Fruit fly (Drosophila melanogaster): Measurements from ENCODE around the gene Naa40.

Gene Naa40

DNA sequence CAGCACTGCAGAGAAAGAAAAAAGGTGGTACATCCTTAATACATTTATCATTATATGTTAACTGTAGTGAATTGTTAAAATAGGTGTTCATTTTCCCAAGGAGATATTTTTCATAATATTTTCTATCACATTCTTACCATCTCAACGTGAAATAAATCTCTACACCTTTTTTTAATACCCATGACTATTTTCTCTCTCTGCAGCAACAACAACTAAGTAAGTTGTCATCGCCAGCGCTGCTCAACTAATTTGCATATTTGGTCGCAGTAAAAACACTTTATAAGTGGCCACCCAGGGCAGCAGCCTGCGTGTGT, 34.3 kb downstream of the Naa40 start (continued):
- TF ChIP-seq CG6813 (GFP tag; optimal IDR thresholded peaks at IDR 0.05) (peak; percentile 25), lab (GFP tag; optimal IDR thresholded peaks at IDR 0.05) (no peak), CG7271 (tag; optimal IDR thresholded peaks at IDR 0.05) (no peak), Hr78 (GFP tag; optimal IDR thresholded peaks at IDR 0.05) (no peak), Neu2 (GFP tag; optimal IDR thresholded peaks at IDR 0.05; ENCODE audit: borderline replicate concordance) (no peak), Atf-2 (GFP tag; optimal IDR thresholded peaks at IDR 0.05) (peak; percentile 12), CG17328 (GFP tag; IDR thresholded peaks at IDR 0.05) (peak; percentile 43; the same call in 1 of the 2 replicates), otp (GFP tag; IDR thresholded peaks at IDR 0.05) (no peak), Gug (GFP tag; IDR thresholded peaks at IDR 0.05) (no peak), corto (GFP tag; optimal IDR thresholded peaks at IDR 0.05) (no peak), fd96Cb (tag; optimal IDR thresholded peaks at IDR 0.05) (peak; percentile 59), dpn (GFP tag; optimal IDR thresholded peaks at IDR 0.05) (peak in 1 of 2 experiments; percentile 21), CG7839 (tag; optimal IDR thresholded peaks at IDR 0.05) (peak; percentile 58), Ets97D (GFP tag; optimal IDR thresholded peaks at IDR 0.05) (no peak), CG2875 (GFP tag; optimal IDR thresholded peaks at IDR 0.05) (peak; percentile 5), PHDP (tag; optimal IDR thresholded peaks at IDR 0.05) (peak; percentile 64), CG6254 (GFP tag; optimal IDR thresholded peaks at IDR 0.05) (no peak), Opbp (GFP tag; IDR thresholded peaks at IDR 0.05; ENCODE audit: partially characterized antibody) (no peak), so (GFP tag; IDR thresholded peaks at IDR 0.05) (no peak), CG15696 (tag; optimal IDR thresholded peaks at IDR 0.05) (peak; percentile 28), CG9727 (GFP tag; optimal IDR thresholded peaks at IDR 0.05) (peak; percentile 33), CG11504 (tag; optimal IDR thresholded peaks at IDR 0.05) (peak; percentile 71), Side (GFP tag; optimal IDR thresholded peaks at IDR 0.05) (no peak), CG10979 (tag; optimal IDR thresholded peaks at IDR 0.05) (peak; percentile 68), Aef1 (GFP tag; IDR thresholded peaks at IDR 0.05) (peak; percentile 29; the same call in 1 of the 3 replicates), row (GFP tag; IDR thresholded peaks at IDR 0.05) (peak; percentile 68), Ptx1 (GFP tag; IDR thresholded peaks at IDR 0.05) (peak; percentile 29; the same call in 1 of the 2 replicates), crp (GFP tag; optimal IDR thresholded peaks at IDR 0.05) (no peak), CG3726 (GFP tag; IDR thresholded peaks at IDR 0.05) (no peak), Scr (GFP tag; IDR thresholded peaks at IDR 0.05; ENCODE audit: partially characterized antibody) (no peak), gce (GFP tag; IDR thresholded peaks at IDR 0.05) (no peak), Sox102F (GFP tag; optimal IDR thresholded peaks at IDR 0.05) (peak; percentile 69), en (GFP tag; optimal IDR thresholded peaks at IDR 0.05) (peak; percentile 16), E2f1 (GFP tag; IDR thresholded peaks at IDR 0.05) (no peak), lola (GFP tag; optimal IDR thresholded peaks at IDR 0.05) (peak in 1 of 3 experiments; percentile 56), Bteb2 (GFP tag; optimal IDR thresholded peaks at IDR 0.05) (no peak), CG6765 (GFP tag; optimal IDR thresholded peaks at IDR 0.05) (no peak), tap (tag; optimal IDR thresholded peaks at IDR 0.05) (peak; percentile 32), CG32772 (GFP tag; IDR thresholded peaks at IDR 0.05) (no peak), CG10147 (GFP tag; optimal IDR thresholded peaks at IDR 0.05) (no peak), shn (GFP tag; optimal IDR thresholded peaks at IDR 0.05) (no peak), MBD-R2 (GFP tag; IDR thresholded peaks at IDR 0.05) (no peak), CG9215 (GFP tag; IDR thresholded peaks at IDR 0.05) (no peak), CoRest (tag; optimal IDR thresholded peaks at IDR 0.05) (peak; percentile 48), Asciz (GFP tag; optimal IDR thresholded peaks at IDR 0.05) (peak; percentile 39), her (GFP tag; optimal IDR thresholded peaks at IDR 0.05) (no peak), scrt (GFP tag; optimal IDR thresholded peaks at IDR 0.05) (no peak), BEAF-32 (GFP tag; optimal IDR thresholded peaks at IDR 0.05) (no peak), gsb-n (tag; optimal IDR thresholded peaks at IDR 0.05) (peak; percentile 53), CG17385 (GFP tag; optimal IDR thresholded peaks at IDR 0.05) (no peak)
